Worm (Caenorhabditis elegans) whole organism, L1 larva: Measurements from ENCODE around the gene srw-23.

Experiments
- C04F5.9 ChIP-seq: sonication (generic microtip); optimal IDR thresholded peaks from 2 replicates; lab custom pipeline; 2016; ENCODE audit warnings: missing genetic modification characterization, missing compliant biosample characterization
- C34B4.2 ChIP-seq: sonication (generic microtip); optimal IDR thresholded peaks from 2 replicates; lab custom pipeline; 2017; ENCODE audit warnings: mild to moderate bottlenecking, missing genetic modification characterization, missing compliant biosample characterization
- F16B12.6 ChIP-seq: fragments of 150-350 bp; optimal IDR thresholded peaks from 2 replicates; lab custom pipeline; 2014; ENCODE audit warnings: missing biosample characterization, missing genetic modification characterization
- alr-1 ChIP-seq: fragments of 200-800 bp; sonication (Bioruptor generic); optimal IDR thresholded peaks from 2 replicates; lab custom pipeline; 2018; ENCODE audit warnings: borderline replicate concordance, mild to moderate bottlenecking, missing genetic modification characterization, missing compliant biosample characterization
- ama-1 ChIP-seq: fragments of 150-350 bp; optimal IDR thresholded peaks from 2 replicates; lab custom pipeline; 2014
- ceh-88 ChIP-seq: fragments of 200-800 bp; sonication (Bioruptor generic); IDR thresholded peaks from 2 replicates; pipeline ENCODE4 v1.3.6; 2022; ENCODE audit warnings: missing genetic modification characterization, missing compliant biosample characterization
- ceh-90 ChIP-seq: sonication (generic microtip); optimal IDR thresholded peaks from 2 replicates; lab custom pipeline; 2016; ENCODE audit warnings: missing genetic modification characterization, missing compliant biosample characterization
- ces-1 ChIP-seq: fragments of 150-350 bp; optimal IDR thresholded peaks from 2 replicates; lab custom pipeline; 2014; ENCODE audit warnings: missing biosample characterization, missing genetic modification reagents, missing genetic modification characterization
- dpl-1 ChIP-seq, 3 experiments: fragments of 150-350 bp in 2 of 3; sonication (generic microtip) in 1 of 3; optimal IDR thresholded peaks; 2 replicates each; lab custom pipeline; 2014 to 2017; ENCODE audit warnings: missing biosample characterization in 3 of 3, missing genetic modification characterization in 3 of 3, missing genetic modification reagents in 3 of 3
- dsc-1 ChIP-seq: sonication (generic microtip); optimal IDR thresholded peaks from 2 replicates; lab custom pipeline; 2016; ENCODE audit warnings: mild to moderate bottlenecking, missing genetic modification characterization, missing compliant biosample characterization
- efl-1 ChIP-seq, 4 experiments: fragments of 150-350 bp; optimal IDR thresholded peaks in 3 of 4; peaks in 1 of 4; 1 replicate in 1 of 4; 2 replicates in 3 of 4; lab custom pipeline; 2014; ENCODE audit warnings: missing biosample characterization in 2 of 4, missing genetic modification characterization in 2 of 4, missing genetic modification reagents in 2 of 4
- efl-3 ChIP-seq: fragments of 200-800 bp; sonication (Bioruptor generic); optimal IDR thresholded peaks from 2 replicates; lab custom pipeline; 2018; ENCODE audit warnings: mild to moderate bottlenecking, missing genetic modification characterization, missing compliant biosample characterization
- elt-2 ChIP-seq: sonication (generic microtip); optimal IDR thresholded peaks from 2 replicates; lab custom pipeline; 2016; ENCODE audit warnings: missing genetic modification characterization, mild to moderate bottlenecking, inconsistent platforms, missing compliant biosample characterization, missing genetic modification reagents
- grh-1 ChIP-seq: fragments of 200-800 bp; sonication (Bioruptor generic); IDR thresholded peaks from 2 replicates; pipeline ENCODE4 v1.3.6; 2022; ENCODE audit warnings: missing genetic modification reagents, missing genetic modification characterization, missing compliant biosample characterization
- hlh-17 ChIP-seq: fragments of 200-800 bp; sonication (Bioruptor generic); optimal IDR thresholded peaks from 2 replicates; lab custom pipeline; 2018; ENCODE audit warnings: missing genetic modification characterization, mild to moderate bottlenecking, missing compliant biosample characterization, moderate library complexity, borderline replicate concordance
- hlh-4 ChIP-seq: sonication (generic microtip); optimal IDR thresholded peaks from 2 replicates; lab custom pipeline; 2016; ENCODE audit warnings: mild to moderate bottlenecking, missing genetic modification characterization, missing compliant biosample characterization
- lin-14 ChIP-seq: fragments of 200-800 bp; sonication (Bioruptor generic); optimal IDR thresholded peaks from 2 replicates; lab custom pipeline; 2018; ENCODE audit warnings: mild to moderate bottlenecking, missing genetic modification characterization, moderate library complexity, missing compliant biosample characterization
- lin-15B ChIP-seq: fragments of 150-350 bp; sonication (generic microtip); optimal IDR thresholded peaks from 3 replicates; lab custom pipeline; 2014; ENCODE audit warnings: missing biosample characterization, missing genetic modification characterization
- lin-35 ChIP-seq, 2 experiments: fragments of 150-350 bp; optimal IDR thresholded peaks; 2 replicates each; lab custom pipeline; 2014; ENCODE audit warnings: missing biosample characterization in 2 of 2, missing genetic modification characterization in 2 of 2, missing genetic modification reagents in 2 of 2
- lin-39 ChIP-seq: fragments of 150-350 bp; optimal IDR thresholded peaks from 2 replicates; lab custom pipeline; 2014; ENCODE audit warnings: missing biosample characterization, missing genetic modification reagents, missing genetic modification characterization
- lsy-2 ChIP-seq, 2 experiments: fragments of 150-350 bp; optimal IDR thresholded peaks; 2 replicates each; lab custom pipeline; 2014; ENCODE audit warnings: missing biosample characterization in 2 of 2, missing genetic modification characterization in 2 of 2
- mdl-1 ChIP-seq, 2 experiments: fragments of 150-350 bp; optimal IDR thresholded peaks; 2 replicates each; lab custom pipeline; 2014 to 2017; ENCODE audit warnings: missing biosample characterization in 2 of 2, missing genetic modification characterization in 2 of 2, inconsistent platforms in 1 of 2
- mep-1 ChIP-seq: fragments of 150-350 bp; optimal IDR thresholded peaks from 2 replicates; lab custom pipeline; 2014; ENCODE audit warnings: missing biosample characterization, missing genetic modification characterization
- nhr-19 ChIP-seq: fragments of 200-800 bp; sonication (Bioruptor generic); conservative IDR thresholded peaks from 2 replicates; pipeline ENCODE4 v1.3.6; 2022; ENCODE audit warnings: missing genetic modification characterization, missing compliant biosample characterization
- nhr-71 ChIP-seq: sonication (generic microtip); optimal IDR thresholded peaks from 2 replicates; lab custom pipeline; 2016; ENCODE audit warnings: mild to moderate bottlenecking, missing genetic modification characterization, moderate library complexity, missing compliant biosample characterization
- nhr-76 ChIP-seq: sonication (generic microtip); optimal IDR thresholded peaks from 2 replicates; lab custom pipeline; 2017; ENCODE audit warnings: missing biosample characterization, missing genetic modification characterization
- nhr-77 ChIP-seq: fragments of 150-350 bp; optimal IDR thresholded peaks from 2 replicates; lab custom pipeline; 2014; ENCODE audit warnings: missing biosample characterization, missing genetic modification characterization
- pag-3 ChIP-seq: sonication (generic microtip); optimal IDR thresholded peaks from 2 replicates; lab custom pipeline; 2017; ENCODE audit warnings: missing genetic modification characterization, mild to moderate bottlenecking, missing compliant biosample characterization, antibody characterized with exemption, borderline replicate concordance; ENCODE audit not compliant: insufficient read depth
- pax-3 ChIP-seq: fragments of 200-800 bp; sonication (Bioruptor generic); optimal IDR thresholded peaks from 2 replicates; lab custom pipeline; 2018; ENCODE audit warnings: mild to moderate bottlenecking, missing genetic modification characterization, moderate library complexity, missing compliant biosample characterization
- pqm-1 ChIP-seq: sonication (generic microtip); optimal IDR thresholded peaks from 3 replicates; lab custom pipeline; 2017; ENCODE audit warnings: missing biosample characterization, missing genetic modification characterization
- skn-1 ChIP-seq: fragments of 150-350 bp; optimal IDR thresholded peaks from 2 replicates; lab custom pipeline; 2014; ENCODE audit warnings: missing biosample characterization, missing genetic modification characterization
- sptf-1 ChIP-seq: fragments of 150-350 bp; optimal IDR thresholded peaks from 2 replicates; lab custom pipeline; 2014; ENCODE audit warnings: missing biosample characterization, missing genetic modification characterization
- sup-37 ChIP-seq: fragments of 200-800 bp; sonication (Bioruptor generic); optimal IDR thresholded peaks from 2 replicates; lab custom pipeline; 2018; ENCODE audit warnings: mild to moderate bottlenecking, missing genetic modification characterization, missing compliant biosample characterization
- tbx-2 ChIP-seq: sonication (generic microtip); optimal IDR thresholded peaks from 2 replicates; lab custom pipeline; 2016; ENCODE audit warnings: missing genetic modification characterization, missing compliant biosample characterization
- unc-86 ChIP-seq: sonication (generic microtip); optimal IDR thresholded peaks from 2 replicates; lab custom pipeline; 2016; ENCODE audit warnings: missing genetic modification characterization, missing compliant biosample characterization
- vab-15 ChIP-seq: sonication (generic microtip); optimal IDR thresholded peaks from 2 replicates; lab custom pipeline; 2017; ENCODE audit warnings: missing genotype, mild to moderate bottlenecking, missing genetic modification characterization, missing compliant biosample characterization

The srw-23 gene

ce11 chrV:16873642-16874041 is at the start of gene srw-23:
Gene srw-23, plus strand, starts transcription at chrV:16873942.
- no peak for TF ChIP-seq nhr-19 (GFP tag; lab: Robert Waterston, UW)
- TF ChIP-seq unc-86 (tag; lab: Kevin White, UChicago): no peak
- TF ChIP-seq efl-3: no peak
- TF ChIP-seq elt-2 (tag; lab: Kevin White, UChicago): no peak
- TF ChIP-seq lin-35 (GFP tag; optimal IDR thresholded peaks at IDR 0.05; lab: Kevin White, UChicago): no peak
- no peak for TF ChIP-seq lsy-2 (tag; optimal IDR thresholded peaks at IDR 0.05; lab: Kevin White, UChicago)
- no peak for TF ChIP-seq efl-1 (optimal IDR thresholded peaks at IDR 0.05; lab: Kevin White, UChicago)
- peak in 1 of 2 experiments; percentile 30 for TF ChIP-seq efl-1 (GFP tag; optimal IDR thresholded peaks at IDR 0.05 in 1 of 2; lab: Kevin White, UChicago)

ce11 chrV:16827485-16827884 is 46.3 kb upstream of the srw-23 start, which contains the start of gene srh-216:
Gene srh-216, minus strand, starts transcription at chrV:16827585.
- TF ChIP-seq hlh-17 (GFP tag; lab: Kevin White, UChicago) (no peak), pax-3 (tag; lab: Kevin White, UChicago) (no peak), nhr-71 (no peak), mdl-1 (tag; optimal IDR thresholded peaks at IDR 0.05; lab: Kevin White, UChicago) (no peak), ama-1 (no peak), C34B4.2 (no peak), lin-14 (no peak), ceh-90 (tag; lab: Kevin White, UChicago) (no peak), nhr-76 (tag; lab: Kevin White, UChicago) (no peak), ceh-88 (GFP tag; lab: Robert Waterston, UW) (no peak), hlh-4 (tag; lab: Kevin White, UChicago) (no peak), mep-1 (tag; lab: Kevin White, UChicago) (no peak), ces-1 (no peak), sup-37 (no peak), alr-1 (no peak)
- TF ChIP-seq, all 84 proteins: peak for 0

ce11 chrV:16829396-16829795 is 44.3 kb upstream of the srw-23 start, which contains the start of gene srh-214:
Gene srh-214, minus strand, starts transcription at chrV:16829755.
- TF ChIP-seq efl-1 (optimal IDR thresholded peaks at IDR 0.05; lab: Kevin White, UChicago): no peak
- peak in 1 of 2 experiments; percentile 65 for TF ChIP-seq efl-1 (GFP tag; optimal IDR thresholded peaks at IDR 0.05 in 1 of 2; lab: Kevin White, UChicago)
- TF ChIP-seq ama-1: no peak
- TF ChIP-seq dpl-1 (GFP tag; optimal IDR thresholded peaks at IDR 0.05; lab: Kevin White, UChicago): no peak
- TF ChIP-seq lin-15B (tag; lab: Kevin White, UChicago): no peak

- TF ChIP-seq grh-1 (GFP tag; lab: Robert Waterston, UW) (no peak), lin-14 (no peak), efl-3 (no peak), C04F5.9 (tag; lab: Kevin White, UChicago) (no peak), dsc-1 (tag; lab: Kevin White, UChicago) (no peak), sptf-1 (no peak), F16B12.6 (tag; lab: Kevin White, UChicago) (no peak), lin-39 (tag; lab: Kevin White, UChicago) (no peak), hlh-17 (GFP tag; lab: Kevin White, UChicago) (no peak), tbx-2 (tag; lab: Kevin White, UChicago) (no peak), mep-1 (tag; lab: Kevin White, UChicago) (no peak), pqm-1 (no peak), dpl-1 (GFP tag; optimal IDR thresholded peaks at IDR 0.05; lab: Kevin White, UChicago) (no peak), C34B4.2 (no peak), skn-1 (tag; lab: Kevin White, UChicago) (no peak), nhr-76 (tag; lab: Kevin White, UChicago) (no peak), vab-15 (tag; lab: Kevin White, UChicago) (no peak), nhr-77 (tag; lab: Kevin White, UChicago) (no peak), pag-3 (tag; lab: Kevin White, UChicago) (no peak)
- TF ChIP-seq, all 84 proteins: peak for 0
Measured at ce11 chrV:16831310-16831709, 42.4 kb upstream of the srw-23 start.
